Worm (Caenorhabditis elegans): ENCODE data around the gene gcl-1.

gcl-1 gene

ce11 chrIV:13430137-13430536 is 17.4 kb upstream of the gcl-1 start (continued):
- TF ChIP-seq hmg-1.1 (GFP tag; IDR thresholded peaks at IDR 0.05) (peak; percentile 68), snpc-1.2 (GFP tag; IDR thresholded peaks at IDR 0.05) (peak; percentile 91), dmd-6 (GFP tag; IDR thresholded peaks at IDR 0.05) (peak; percentile 49)

- TF ChIP-seq nhr-25 (tag; optimal IDR thresholded peaks at IDR 0.05; ENCODE audit: borderline replicate concordance, insufficient read depth) (no peak), zfp-2 (tag; optimal IDR thresholded peaks at IDR 0.05) (no peak), lin-15B (tag; optimal IDR thresholded peaks at IDR 0.05) (no peak), daf-16 (GFP tag; optimal IDR thresholded peaks at IDR 0.05) (no peak), daf-16 (tag; optimal IDR thresholded peaks at IDR 0.05) (no peak), spr-1 (tag; optimal IDR thresholded peaks at IDR 0.05) (no peak), Y75B8A.6 (GFP tag; IDR thresholded peaks at IDR 0.05) (no peak), lim-7 (GFP tag; IDR thresholded peaks at IDR 0.05) (no peak), F49E8.2 (tag; optimal IDR thresholded peaks at IDR 0.05; ENCODE audit: borderline replicate concordance) (no peak), ceh-28 (tag; optimal IDR thresholded peaks at IDR 0.05) (no peak), saeg-2 (GFP tag; IDR thresholded peaks at IDR 0.05) (no peak), tag-97 (GFP tag; IDR thresholded peaks at IDR 0.05) (no peak), zip-2 (tag; optimal IDR thresholded peaks at IDR 0.05) (no peak), ceh-62 (tag; optimal IDR thresholded peaks at IDR 0.05) (no peak), daf-19 (GFP tag; conservative IDR thresholded peaks at IDR 0.05) (no peak), zip-11 (GFP tag; IDR thresholded peaks at IDR 0.05) (no peak), arid-1 (GFP tag; conservative IDR thresholded peaks at IDR 0.05) (no peak), lin-1 (GFP tag; IDR thresholded peaks at IDR 0.05) (no peak), snpc-1.2 (GFP tag; IDR thresholded peaks at IDR 0.05) (no peak), sdz-12 (GFP tag; optimal IDR thresholded peaks at IDR 0.05) (no peak)
Measured at ce11 chrIV:13429240-13429639, 16.5 kb upstream of the gcl-1 start, which contains the start of gene K09B11.4. TSS of gene K09B11.4 (plus strand) at chrIV:13429540.

- TF ChIP-seq snpc-1.2 (GFP tag; IDR thresholded peaks at IDR 0.05) (no peak), ces-1 (GFP tag; optimal IDR thresholded peaks at IDR 0.05) (no peak), nhr-48 (tag; optimal IDR thresholded peaks at IDR 0.05) (no peak), madf-5 (GFP tag; IDR thresholded peaks at IDR 0.05) (no peak), dmd-8 (GFP tag; IDR thresholded peaks at IDR 0.05) (no peak), ceh-32 (tag; optimal IDR thresholded peaks at IDR 0.05; ENCODE audit: poor library complexity) (no peak), vab-7 (GFP tag; IDR thresholded peaks at IDR 0.05) (no peak), madf-9 (GFP tag; conservative IDR thresholded peaks at IDR 0.05) (no peak), F10B5.3 (tag; optimal IDR thresholded peaks at IDR 0.05) (no peak)
Measured at ce11 chrIV:13422200-13422599, 9.5 kb upstream of the gcl-1 start, which contains the start of gene nol-9. TSS of gene nol-9 (plus strand) at chrIV:13422500.

- TF ChIP-seq lin-15B (tag; optimal IDR thresholded peaks at IDR 0.05) = no peak
- no peak for TF ChIP-seq pha-4 (GFP tag; IDR thresholded peaks at IDR 0.05)
- TF ChIP-seq pha-4 (tag; optimal IDR thresholded peaks at IDR 0.05) = no peak
- no peak for TF ChIP-seq skn-1 (tag; optimal IDR thresholded peaks at IDR 0.05)
- TF ChIP-seq dpl-1 (GFP tag; optimal IDR thresholded peaks at IDR 0.05) = peak; percentile 12
- TF ChIP-seq Y105C5A.15 (GFP tag; IDR thresholded peaks at IDR 0.05) = no peak
- no peak for TF ChIP-seq unc-130 (GFP tag; optimal IDR thresholded peaks at IDR 0.05)
- no peak for TF ChIP-seq nhr-28 (tag; optimal IDR thresholded peaks at IDR 0.05)
- TF ChIP-seq ceh-44 (GFP tag; IDR thresholded peaks at IDR 0.05) = no peak
- TF ChIP-seq ZK337.2 (GFP tag; IDR thresholded peaks at IDR 0.05) = no peak
- TF ChIP-seq ceh-20 (GFP tag; IDR thresholded peaks at IDR 0.05) = no peak
- TF ChIP-seq lsy-2 (tag; optimal IDR thresholded peaks at IDR 0.05) = peak in 1 of 2 experiments; percentile 17
- TF ChIP-seq nhr-76 (tag; optimal IDR thresholded peaks at IDR 0.05) = no peak
- TF ChIP-seq lin-39 (tag; optimal IDR thresholded peaks at IDR 0.05) = no peak
- TF ChIP-seq ama-1 (optimal IDR thresholded peaks at IDR 0.05) = no peak
- peak; percentile 61 for TF ChIP-seq T20F7.1 (GFP tag; optimal IDR thresholded peaks at IDR 0.05)
- TF ChIP-seq snpc-1.2 (GFP tag; IDR thresholded peaks at IDR 0.05) = no peak
- TF ChIP-seq spr-3 (GFP tag; optimal IDR thresholded peaks at IDR 0.05) = no peak
- TF ChIP-seq lim-7 (GFP tag; IDR thresholded peaks at IDR 0.05) = no peak
- TF ChIP-seq mes-2 (tag; optimal IDR thresholded peaks at IDR 0.05; ENCODE audit: poor library complexity, severe bottlenecking) = no peak
- TF ChIP-seq arid-1 (GFP tag; conservative IDR thresholded peaks at IDR 0.05) = no peak
Measured at ce11 chrIV:13415739-13416271, 3.1 kb upstream of the gcl-1 start, which contains the start of the genes pik-1 and aptf-2. TSS of gene pik-1 (plus strand) at chrIV:13416041. TSS of gene aptf-2 (minus strand) at chrIV:13416051.

Data from whole organism, L4 larva.